Fruit fly (Drosophila melanogaster) whole organism: ENCODE data around the gene PH4alphaSG2.

ENCODE experiments used
- CG8478 ChIP-seq: fragments of >200 bp; optimal IDR thresholded peaks from 2 replicates; lab custom pipeline; 2018; ENCODE audit warnings: inconsistent platforms
- psq ChIP-seq: fragments of >200 bp; optimal IDR thresholded peaks from 2 replicates; lab custom pipeline; 2017

DNA sequence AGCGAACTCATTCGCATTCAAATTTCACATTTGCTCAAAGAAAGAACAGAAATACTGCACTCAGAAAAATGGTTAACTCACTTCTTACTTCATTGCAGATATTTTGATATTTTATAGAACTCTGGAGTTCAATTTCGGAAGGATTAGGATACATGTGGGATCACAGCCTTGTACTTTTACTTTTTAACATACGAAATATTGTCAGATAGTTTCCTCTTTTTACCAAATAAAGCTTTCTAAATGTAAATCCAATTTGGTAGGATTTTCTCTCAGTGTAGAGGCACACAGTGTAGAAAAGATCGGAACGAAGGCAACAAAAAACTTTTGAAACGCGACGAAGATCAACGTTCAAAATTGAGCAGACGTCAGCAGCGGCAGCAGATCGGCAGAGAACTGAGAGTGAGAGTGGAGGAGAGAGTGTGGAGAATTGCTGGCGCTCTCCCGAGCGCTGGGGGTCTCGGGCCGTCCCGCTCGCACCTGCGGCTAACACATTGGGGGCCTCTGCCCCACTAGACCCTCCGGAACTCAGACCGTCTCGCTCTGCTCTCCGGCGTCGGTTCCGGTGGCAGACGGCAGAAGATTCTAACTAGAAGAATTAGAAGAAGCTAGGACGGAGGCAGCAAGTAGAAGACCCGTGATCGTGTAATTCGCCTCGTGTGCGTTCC is 42.2 kb downstream of the PH4alphaSG2 start, which contains the start of gene tmod:
- TF ChIP-seq psq (lab: Kevin White, UChicago) (no peak), CG8478 (lab: Kevin White, UChicago) (no peak)
